Fruit fly (Drosophila melanogaster): ENCODE results near the gene CG17544.

DNA sequence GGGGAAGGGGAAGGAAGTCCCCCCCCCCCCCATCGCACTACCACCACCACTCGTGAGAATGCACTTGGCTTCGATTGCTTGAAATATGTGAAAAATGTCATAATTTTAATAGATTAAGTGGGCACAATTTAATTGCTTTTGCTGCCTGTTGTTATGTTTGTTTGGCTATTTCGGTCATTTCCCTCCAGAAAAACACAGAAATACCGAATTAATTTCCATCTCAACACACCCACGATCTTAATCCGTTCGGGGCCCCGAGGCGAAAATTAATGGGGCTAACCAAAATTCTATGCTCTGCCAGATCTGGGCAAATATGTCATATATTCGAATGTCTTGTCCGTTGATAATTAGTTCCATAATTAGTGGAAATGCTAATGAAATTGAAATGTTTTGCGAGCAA, 24.3 kb upstream of the CG17544 start:
- TF ChIP-seq usp (GFP tag; optimal IDR thresholded peaks at IDR 0.05) (no peak), psq (optimal IDR thresholded peaks at IDR 0.05) (no peak), CG8478 (optimal IDR thresholded peaks at IDR 0.05) (no peak), Dll (optimal IDR thresholded peaks at IDR 0.05) (no peak), EcR (GFP tag; optimal IDR thresholded peaks at IDR 0.05) (no peak)

All from whole organism.